Worm (Caenorhabditis elegans) whole organism, L1 larva: ENCODE measurements around the gene acox-1.5.
A peak's percentile ranks its signal among the peaks of the same experiment; 100 is the strongest.

Experiments used
- C16A3.4 ChIP-seq: fragments of 150-350 bp; optimal IDR thresholded peaks from 2 replicates; lab custom pipeline; 2014; ENCODE audit warnings: missing biosample characterization, missing genetic modification characterization
- F16B12.6 ChIP-seq: fragments of 150-350 bp; optimal IDR thresholded peaks from 2 replicates; lab custom pipeline; 2014; ENCODE audit warnings: missing biosample characterization, missing genetic modification characterization
- Y116A8C.19 ChIP-seq: sonication (generic microtip); optimal IDR thresholded peaks from 2 replicates; lab custom pipeline; 2016; ENCODE audit warnings: missing compliant biosample characterization, missing genetic modification characterization, borderline replicate concordance
- aha-1 ChIP-seq: fragments of 150-350 bp; optimal IDR thresholded peaks from 2 replicates; lab custom pipeline; 2014; ENCODE audit warnings: missing biosample characterization, missing genetic modification characterization
- aly-2 ChIP-seq: fragments of 150-350 bp; optimal IDR thresholded peaks from 2 replicates; lab custom pipeline; 2014; ENCODE audit warnings: missing biosample characterization, missing genetic modification characterization
- ama-1 ChIP-seq: fragments of 150-350 bp; optimal IDR thresholded peaks from 2 replicates; lab custom pipeline; 2014
- blmp-1 ChIP-seq: fragments of 150-350 bp; optimal IDR thresholded peaks from 2 replicates; lab custom pipeline; 2014; ENCODE audit warnings: missing biosample characterization, missing genetic modification characterization
- ceh-63 ChIP-seq: fragments of 200-800 bp; sonication (Bioruptor generic); optimal IDR thresholded peaks from 2 replicates; lab custom pipeline; 2018; ENCODE audit warnings: mild to moderate bottlenecking, missing genetic modification characterization, missing compliant biosample characterization
- ceh-8 ChIP-seq: fragments of 200-800 bp; sonication (Bioruptor generic); optimal IDR thresholded peaks from 2 replicates; lab custom pipeline; 2018; ENCODE audit warnings: mild to moderate bottlenecking, missing genetic modification characterization, moderate library complexity, missing compliant biosample characterization
- ceh-82 ChIP-seq, 3 experiments: fragments of 150-350 bp in 1 of 3; sonication (generic microtip) in 2 of 3; optimal IDR thresholded peaks; 2 replicates each; lab custom pipeline; 2014 to 2017; ENCODE audit warnings: missing biosample characterization in 3 of 3, missing genetic modification characterization in 3 of 3
- ces-1 ChIP-seq: fragments of 150-350 bp; optimal IDR thresholded peaks from 2 replicates; lab custom pipeline; 2014; ENCODE audit warnings: missing biosample characterization, missing genetic modification reagents, missing genetic modification characterization
- dpl-1 ChIP-seq, 3 experiments: fragments of 150-350 bp in 2 of 3; sonication (generic microtip) in 1 of 3; optimal IDR thresholded peaks; 2 replicates each; lab custom pipeline; 2014 to 2017; ENCODE audit warnings: missing biosample characterization in 3 of 3, missing genetic modification characterization in 3 of 3, missing genetic modification reagents in 3 of 3
- dsc-1 ChIP-seq: sonication (generic microtip); optimal IDR thresholded peaks from 2 replicates; lab custom pipeline; 2016; ENCODE audit warnings: mild to moderate bottlenecking, missing genetic modification characterization, missing compliant biosample characterization
- efl-1 ChIP-seq, 4 experiments: fragments of 150-350 bp; optimal IDR thresholded peaks in 3 of 4; peaks in 1 of 4; 1 replicate in 1 of 4; 2 replicates in 3 of 4; lab custom pipeline; 2014; ENCODE audit warnings: missing biosample characterization in 2 of 4, missing genetic modification characterization in 2 of 4, missing genetic modification reagents in 2 of 4
- egl-13 ChIP-seq: sonication (generic microtip); optimal IDR thresholded peaks from 2 replicates; lab custom pipeline; 2016; ENCODE audit warnings: missing genotype, missing genetic modification reagents, missing genetic modification characterization, missing compliant biosample characterization
- elt-3 ChIP-seq, 6 experiments: fragments of 150-350 bp in 1 of 6; sonication (generic microtip); optimal IDR thresholded peaks; 2 replicates each; lab custom pipeline; 2017 to 2018; ENCODE audit warnings: missing biosample characterization in 6 of 6, missing genetic modification characterization in 6 of 6, inconsistent platforms in 1 of 6
- ets-5 ChIP-seq: fragments of 200-800 bp; sonication (Bioruptor generic); IDR thresholded peaks from 2 replicates; pipeline ENCODE4 v1.3.6; 2022; ENCODE audit warnings: missing genetic modification characterization, missing compliant biosample characterization
- fkh-4 ChIP-seq: sonication (generic microtip); optimal IDR thresholded peaks from 2 replicates; lab custom pipeline; 2016; ENCODE audit warnings: missing compliant biosample characterization, missing genetic modification characterization, borderline replicate concordance
- fkh-8 ChIP-seq: sonication (generic microtip); optimal IDR thresholded peaks from 2 replicates; lab custom pipeline; 2016; ENCODE audit warnings: mild to moderate bottlenecking, missing genetic modification characterization, missing compliant biosample characterization
- fos-1 ChIP-seq: fragments of 150-350 bp; optimal IDR thresholded peaks from 2 replicates; lab custom pipeline; 2014; ENCODE audit warnings: missing biosample characterization, missing genetic modification characterization
- grh-1 ChIP-seq: fragments of 200-800 bp; sonication (Bioruptor generic); IDR thresholded peaks from 2 replicates; pipeline ENCODE4 v1.3.6; 2022; ENCODE audit warnings: missing genetic modification reagents, missing genetic modification characterization, missing compliant biosample characterization
- hpl-2 ChIP-seq: fragments of 150-350 bp; optimal IDR thresholded peaks from 2 replicates; lab custom pipeline; 2014; ENCODE audit warnings: missing biosample characterization, missing genetic modification reagents, missing genetic modification characterization
- isw-1 ChIP-seq: fragments of 200-800 bp; sonication (Bioruptor generic); IDR thresholded peaks from 2 replicates; pipeline ENCODE4 v1.3.6; 2022; ENCODE audit warnings: missing genetic modification characterization, missing compliant biosample characterization
- jun-1 ChIP-seq: fragments of 150-350 bp; optimal IDR thresholded peaks from 2 replicates; lab custom pipeline; 2014; ENCODE audit warnings: missing biosample characterization, missing genetic modification reagents, missing genetic modification characterization
- lin-13 ChIP-seq: fragments of 150-350 bp; optimal IDR thresholded peaks from 2 replicates; lab custom pipeline; 2014; ENCODE audit warnings: missing biosample characterization, missing genetic modification reagents, missing genetic modification characterization
- lin-14 ChIP-seq: fragments of 200-800 bp; sonication (Bioruptor generic); optimal IDR thresholded peaks from 2 replicates; lab custom pipeline; 2018; ENCODE audit warnings: mild to moderate bottlenecking, missing genetic modification characterization, moderate library complexity, missing compliant biosample characterization
- lin-15B ChIP-seq: fragments of 150-350 bp; sonication (generic microtip); optimal IDR thresholded peaks from 3 replicates; lab custom pipeline; 2014; ENCODE audit warnings: missing biosample characterization, missing genetic modification characterization
- lin-35 ChIP-seq, 2 experiments: fragments of 150-350 bp; optimal IDR thresholded peaks; 2 replicates each; lab custom pipeline; 2014; ENCODE audit warnings: missing biosample characterization in 2 of 2, missing genetic modification characterization in 2 of 2, missing genetic modification reagents in 2 of 2
- lsy-2 ChIP-seq, 2 experiments: fragments of 150-350 bp; optimal IDR thresholded peaks; 2 replicates each; lab custom pipeline; 2014; ENCODE audit warnings: missing biosample characterization in 2 of 2, missing genetic modification characterization in 2 of 2
- mdl-1 ChIP-seq, 2 experiments: fragments of 150-350 bp; optimal IDR thresholded peaks; 2 replicates each; lab custom pipeline; 2014 to 2017; ENCODE audit warnings: missing biosample characterization in 2 of 2, missing genetic modification characterization in 2 of 2, inconsistent platforms in 1 of 2
- mef-2 ChIP-seq: fragments of 150-350 bp; optimal IDR thresholded peaks from 2 replicates; lab custom pipeline; 2014; ENCODE audit warnings: missing biosample characterization, missing genetic modification characterization
- mep-1 ChIP-seq: fragments of 150-350 bp; optimal IDR thresholded peaks from 2 replicates; lab custom pipeline; 2014; ENCODE audit warnings: missing biosample characterization, missing genetic modification characterization
- nhr-11 ChIP-seq: fragments of 150-350 bp; optimal IDR thresholded peaks from 2 replicates; lab custom pipeline; 2014; ENCODE audit warnings: missing biosample characterization, missing genetic modification characterization
- nhr-20 ChIP-seq: sonication (generic microtip); optimal IDR thresholded peaks from 2 replicates; lab custom pipeline; 2016; ENCODE audit warnings: mild to moderate bottlenecking, missing genetic modification characterization, missing compliant biosample characterization
- nhr-47 ChIP-seq: sonication (generic microtip); optimal IDR thresholded peaks from 2 replicates; lab custom pipeline; 2016; ENCODE audit warnings: mild to moderate bottlenecking, missing genetic modification characterization, moderate library complexity, missing compliant biosample characterization
- nhr-77 ChIP-seq: fragments of 150-350 bp; optimal IDR thresholded peaks from 2 replicates; lab custom pipeline; 2014; ENCODE audit warnings: missing biosample characterization, missing genetic modification characterization
- nhr-84 ChIP-seq: sonication (generic microtip); optimal IDR thresholded peaks from 2 replicates; lab custom pipeline; 2017; ENCODE audit warnings: missing biosample characterization, missing genetic modification characterization
- nhr-85 ChIP-seq: sonication (generic microtip); peaks from one replicate; lab custom pipeline; 2016; ENCODE audit warnings: missing genetic modification characterization, inconsistent platforms, missing compliant biosample characterization
- nhr-90 ChIP-seq: sonication (generic microtip); optimal IDR thresholded peaks from 2 replicates; lab custom pipeline; 2016; ENCODE audit warnings: mild to moderate bottlenecking, missing genetic modification characterization, missing compliant biosample characterization; ENCODE audit not compliant: poor library complexity
- pag-3 ChIP-seq: sonication (generic microtip); optimal IDR thresholded peaks from 2 replicates; lab custom pipeline; 2017; ENCODE audit warnings: missing genetic modification characterization, mild to moderate bottlenecking, missing compliant biosample characterization, antibody characterized with exemption, borderline replicate concordance; ENCODE audit not compliant: insufficient read depth
- rnt-1 ChIP-seq: sonication (generic microtip); optimal IDR thresholded peaks from 2 replicates; lab custom pipeline; 2016; ENCODE audit warnings: mild to moderate bottlenecking, missing genetic modification characterization, moderate library complexity, missing compliant biosample characterization
- skn-1 ChIP-seq: fragments of 150-350 bp; optimal IDR thresholded peaks from 2 replicates; lab custom pipeline; 2014; ENCODE audit warnings: missing biosample characterization, missing genetic modification characterization
- snpc-4 ChIP-seq: fragments of 150-350 bp; optimal IDR thresholded peaks from 2 replicates; lab custom pipeline; 2014; ENCODE audit warnings: missing biosample characterization, missing genetic modification characterization
- snu-23 ChIP-seq: sonication (generic microtip); optimal IDR thresholded peaks from 2 replicates; lab custom pipeline; 2016; ENCODE audit warnings: missing genetic modification characterization, missing compliant biosample characterization
- sox-4 ChIP-seq: sonication (generic microtip); optimal IDR thresholded peaks from 2 replicates; lab custom pipeline; 2016; ENCODE audit warnings: missing genetic modification characterization, missing compliant biosample characterization
- sup-37 ChIP-seq: fragments of 200-800 bp; sonication (Bioruptor generic); optimal IDR thresholded peaks from 2 replicates; lab custom pipeline; 2018; ENCODE audit warnings: mild to moderate bottlenecking, missing genetic modification characterization, missing compliant biosample characterization
- swsn-7 ChIP-seq: sonication (generic microtip); optimal IDR thresholded peaks from 2 replicates; lab custom pipeline; 2016; ENCODE audit warnings: missing genetic modification characterization, missing compliant biosample characterization
- tbx-2 ChIP-seq: sonication (generic microtip); optimal IDR thresholded peaks from 2 replicates; lab custom pipeline; 2016; ENCODE audit warnings: missing genetic modification characterization, missing compliant biosample characterization
- unc-130 ChIP-seq: fragments of 150-350 bp; optimal IDR thresholded peaks from 2 replicates; lab custom pipeline; 2017; ENCODE audit warnings: missing biosample characterization, missing genetic modification characterization, inconsistent platforms
- unc-86 ChIP-seq: sonication (generic microtip); optimal IDR thresholded peaks from 2 replicates; lab custom pipeline; 2016; ENCODE audit warnings: missing genetic modification characterization, missing compliant biosample characterization
- unc-98 ChIP-seq: fragments of 200-800 bp; sonication (Bioruptor generic); IDR thresholded peaks from 2 replicates; pipeline ENCODE4 v1.3.6; 2022; ENCODE audit warnings: missing genetic modification characterization, missing compliant biosample characterization
- ztf-11 ChIP-seq, 2 experiments: sonication (generic microtip); optimal IDR thresholded peaks; 2 replicates each; lab custom pipeline; 2016 to 2017; ENCODE audit warnings: missing genetic modification characterization in 2 of 2, missing biosample characterization in 1 of 2, missing compliant biosample characterization in 1 of 2
- ztf-4 ChIP-seq: fragments of 150-350 bp; optimal IDR thresholded peaks from 2 replicates; lab custom pipeline; 2014; ENCODE audit warnings: missing biosample characterization, missing genetic modification characterization

The acox-1.5 gene

DNA sequence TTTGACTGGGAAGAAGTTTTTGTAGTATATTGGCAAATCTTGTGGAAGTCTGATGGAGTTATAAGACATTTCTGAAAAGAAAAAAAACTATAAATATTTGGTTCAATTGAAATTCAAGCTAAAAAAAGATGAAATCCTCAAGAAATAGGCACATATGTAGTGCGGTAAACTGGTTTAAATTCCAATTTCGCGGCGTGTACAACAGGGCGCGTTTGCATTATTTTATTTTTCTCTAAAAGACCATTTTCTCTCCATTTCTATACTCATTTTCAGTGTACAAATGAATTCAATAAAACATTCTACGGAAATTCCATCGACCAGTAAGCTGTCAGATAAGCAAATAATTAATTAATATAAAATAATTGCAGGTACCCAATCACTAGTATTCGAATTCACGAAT lies 22.2 kb upstream of the acox-1.5 start, which contains the start of the genes pri-1 and F58A4.6:
Gene pri-1 (minus strand): TSS at position 71 of the 400 bp plus-strand sequence.
Gene F58A4.6 (plus strand): TSS at position 272 of the 400 bp plus-strand sequence.
- TF ChIP-seq ceh-82 (tag; optimal IDR thresholded peaks at IDR 0.05; lab: Kevin White, UChicago) (peak in 1 of 3 experiments; percentile 56), pag-3 (tag; lab: Kevin White, UChicago) (no peak), mef-2 (tag; lab: Kevin White, UChicago) (no peak), ama-1 (lab: Kevin White, UChicago) (no peak), isw-1 (GFP tag; lab: Robert Waterston, UW) (no peak), ceh-8 (GFP tag; lab: Kevin White, UChicago) (no peak), nhr-85 (tag; lab: Kevin White, UChicago) (peak; percentile 76), nhr-90 (tag; lab: Kevin White, UChicago) (peak; percentile 28), fkh-4 (tag; lab: Kevin White, UChicago) (no peak), hpl-2 (GFP tag; lab: Kevin White, UChicago) (no peak), lin-15B (tag; lab: Kevin White, UChicago) (peak; percentile 32), fkh-8 (tag; lab: Kevin White, UChicago) (no peak), nhr-84 (no peak), skn-1 (tag; lab: Kevin White, UChicago) (peak; percentile 12), dpl-1 (GFP tag; optimal IDR thresholded peaks at IDR 0.05; lab: Kevin White, UChicago) (peak; percentile 81 to 91 (median 86)), sox-4 (tag; lab: Kevin White, UChicago) (no peak), tbx-2 (tag; lab: Kevin White, UChicago) (peak; percentile 19), nhr-77 (no peak), swsn-7 (tag; lab: Kevin White, UChicago) (peak; percentile 7), egl-13 (no peak), mdl-1 (tag; optimal IDR thresholded peaks at IDR 0.05; lab: Kevin White, UChicago) (no peak), lin-35 (GFP tag; optimal IDR thresholded peaks at IDR 0.05; lab: Kevin White, UChicago) (peak; percentile 82 to 94), sup-37 (GFP tag; lab: Kevin White, UChicago) (no peak), nhr-11 (no peak), Y116A8C.19 (tag; lab: Kevin White, UChicago) (no peak), mep-1 (peak; percentile 30), dsc-1 (no peak), nhr-47 (peak; percentile 24), fos-1 (tag; lab: Kevin White, UChicago) (no peak), ztf-11 (tag; optimal IDR thresholded peaks at IDR 0.05; lab: Kevin White, UChicago) (peak in 1 of 2 experiments; percentile 2), F16B12.6 (peak; percentile 48), blmp-1 (peak; percentile 7), nhr-20 (tag; lab: Kevin White, UChicago) (peak; percentile 31), unc-130 (tag; lab: Kevin White, UChicago) (no peak), ceh-63 (no peak), unc-98 (GFP tag; lab: Robert Waterston, UW) (no peak), snu-23 (GFP tag; lab: Kevin White, UChicago) (peak; percentile 43), ztf-4 (tag; lab: Kevin White, UChicago) (no peak), unc-86 (tag; lab: Kevin White, UChicago) (no peak), lin-14 (GFP tag; lab: Kevin White, UChicago) (no peak), ets-5 (GFP tag; lab: Robert Waterston, UW) (no peak), lsy-2 (tag; optimal IDR thresholded peaks at IDR 0.05; lab: Kevin White, UChicago) (peak; percentile 28 to 76), efl-1 (optimal IDR thresholded peaks at IDR 0.05; lab: Kevin White, UChicago) (peak; percentile 88 to 90), efl-1 (GFP tag; optimal IDR thresholded peaks at IDR 0.05 in 1 of 2; lab: Kevin White, UChicago) (peak; percentile 90 to 99), elt-3 (tag; optimal IDR thresholded peaks at IDR 0.05; lab: Kevin White, UChicago) (peak in 1 of 6 experiments; percentile 28), jun-1 (no peak), snpc-4 (tag; lab: Kevin White, UChicago) (no peak), C16A3.4 (peak; percentile 35), ces-1 (no peak), aly-2 (no peak), grh-1 (peak; percentile 55), lin-13 (no peak), rnt-1 (tag; lab: Kevin White, UChicago) (peak; percentile 40), aha-1 (tag; lab: Kevin White, UChicago) (no peak)
